Worm (Caenorhabditis elegans): ENCODE measurements around the gene Y5H2B.3.

Y5H2B.3 gene

ce11 chrV:2204080-2204479, 16.0 kb downstream of the Y5H2B.3 start, which contains the start of gene cyp-33C12:
Gene cyp-33C12, minus strand, starts transcription at chrV:2204400.
- TF ChIP-seq skn-1 (tag; optimal IDR thresholded peaks at IDR 0.05), result no peak
- no peak for TF ChIP-seq nhr-21 (tag; optimal IDR thresholded peaks at IDR 0.05)
- no peak for TF ChIP-seq alr-1 (tag; optimal IDR thresholded peaks at IDR 0.05)
- no peak for TF ChIP-seq mbf-1 (tag; optimal IDR thresholded peaks at IDR 0.05)
- no peak for TF ChIP-seq nhr-77 (tag; optimal IDR thresholded peaks at IDR 0.05)
- TF ChIP-seq R02D3.7 (tag; optimal IDR thresholded peaks at IDR 0.05), result no peak
- TF ChIP-seq ZK546.5 (tag; optimal IDR thresholded peaks at IDR 0.05), result no peak
- TF ChIP-seq aly-2 (tag; optimal IDR thresholded peaks at IDR 0.05), result no peak
- no peak for TF ChIP-seq elt-3 (tag; optimal IDR thresholded peaks at IDR 0.05)
- no peak for TF ChIP-seq egl-27 (tag; optimal IDR thresholded peaks at IDR 0.05)
- TF ChIP-seq nhr-10 (tag; optimal IDR thresholded peaks at IDR 0.05), result no peak
- no peak for TF ChIP-seq sma-9 (GFP tag; optimal IDR thresholded peaks at IDR 0.05)
- no peak for TF ChIP-seq sma-9 (tag; optimal IDR thresholded peaks at IDR 0.05)
- no peak for TF ChIP-seq nhr-23 (tag; optimal IDR thresholded peaks at IDR 0.05)
- no peak for TF ChIP-seq elt-1 (tag; optimal IDR thresholded peaks at IDR 0.05)
- no peak for TF ChIP-seq ztf-4 (tag; optimal IDR thresholded peaks at IDR 0.05)
- TF ChIP-seq gmeb-1 (tag; optimal IDR thresholded peaks at IDR 0.05), result no peak
- TF ChIP-seq ama-1 (optimal IDR thresholded peaks at IDR 0.05), result no peak
- no peak for TF ChIP-seq F13H6.1 (tag; optimal IDR thresholded peaks at IDR 0.05)
- no peak for TF ChIP-seq nhr-237 (tag; optimal IDR thresholded peaks at IDR 0.05)

- TF ChIP-seq peb-1 (tag; optimal IDR thresholded peaks at IDR 0.05) (no peak), nhr-77 (tag; optimal IDR thresholded peaks at IDR 0.05) (no peak), sma-9 (GFP tag; optimal IDR thresholded peaks at IDR 0.05) (no peak), sma-9 (tag; optimal IDR thresholded peaks at IDR 0.05) (no peak), lin-13 (GFP tag; optimal IDR thresholded peaks at IDR 0.05) (no peak), sem-4 (tag; optimal IDR thresholded peaks at IDR 0.05) (no peak), Y55F3AM.14 (GFP tag; optimal IDR thresholded peaks at IDR 0.05) (no peak), unc-62 (GFP tag; optimal IDR thresholded peaks at IDR 0.05) (no peak), elt-3 (tag; optimal IDR thresholded peaks at IDR 0.05) (no peak), C34F6.9 (tag; optimal IDR thresholded peaks at IDR 0.05) (no peak), ceh-82 (tag; optimal IDR thresholded peaks at IDR 0.05) (no peak), fos-1 (tag; optimal IDR thresholded peaks at IDR 0.05) (no peak)
Observed at ce11 chrV:2206181-2206580, 18.1 kb downstream of the Y5H2B.3 start, which contains the start of gene srt-40. Gene srt-40, minus strand, starts transcription at chrV:2206281.

- no peak for TF ChIP-seq zag-1 (tag; optimal IDR thresholded peaks at IDR 0.05)
- TF ChIP-seq C34F6.9 (tag; optimal IDR thresholded peaks at IDR 0.05), result no peak
- no peak for TF ChIP-seq sma-3 (GFP tag; optimal IDR thresholded peaks at IDR 0.05)
- no peak for TF ChIP-seq dmd-4 (tag; optimal IDR thresholded peaks at IDR 0.05)
- no peak for TF ChIP-seq crh-2 (tag; optimal IDR thresholded peaks at IDR 0.05)
- TF ChIP-seq nhr-6 (tag; optimal IDR thresholded peaks at IDR 0.05), result no peak
- TF ChIP-seq unc-55 (GFP tag; optimal IDR thresholded peaks at IDR 0.05), result no peak
- no peak for TF ChIP-seq ceh-16 (tag; optimal IDR thresholded peaks at IDR 0.05)
- TF ChIP-seq nhr-10 (tag; optimal IDR thresholded peaks at IDR 0.05), result no peak
- no peak for TF ChIP-seq sem-4 (tag; optimal IDR thresholded peaks at IDR 0.05)
- no peak for TF ChIP-seq mab-5 (tag; optimal IDR thresholded peaks at IDR 0.05)
- TF ChIP-seq lin-13 (GFP tag; optimal IDR thresholded peaks at IDR 0.05), result no peak
Observed at ce11 chrV:2206801-2207200, 18.7 kb downstream of the Y5H2B.3 start, which contains the start of gene svh-11. Gene svh-11, plus strand, starts transcription at chrV:2207101.

- no peak for TF ChIP-seq snpc-4 (tag; optimal IDR thresholded peaks at IDR 0.05)
- TF ChIP-seq alr-1 (tag; optimal IDR thresholded peaks at IDR 0.05), result no peak
- TF ChIP-seq unc-55 (GFP tag; optimal IDR thresholded peaks at IDR 0.05), result no peak
- TF ChIP-seq nhr-21 (tag; optimal IDR thresholded peaks at IDR 0.05), result no peak
- no peak for TF ChIP-seq nhr-12 (tag; optimal IDR thresholded peaks at IDR 0.05)
- no peak for TF ChIP-seq aly-2 (tag; optimal IDR thresholded peaks at IDR 0.05)
- no peak for TF ChIP-seq nhr-23 (tag; optimal IDR thresholded peaks at IDR 0.05)
- no peak for TF ChIP-seq nhr-11 (tag; optimal IDR thresholded peaks at IDR 0.05)
- no peak for TF ChIP-seq elt-3 (tag; optimal IDR thresholded peaks at IDR 0.05)
- TF ChIP-seq unc-62 (GFP tag; optimal IDR thresholded peaks at IDR 0.05), result no peak
- TF ChIP-seq ama-1 (optimal IDR thresholded peaks at IDR 0.05), result no peak
Observed at ce11 chrV:2207527-2207926, 19.4 kb downstream of the Y5H2B.3 start.

Measured in whole organism, L2 larva.